In the genomic region with DNA sequence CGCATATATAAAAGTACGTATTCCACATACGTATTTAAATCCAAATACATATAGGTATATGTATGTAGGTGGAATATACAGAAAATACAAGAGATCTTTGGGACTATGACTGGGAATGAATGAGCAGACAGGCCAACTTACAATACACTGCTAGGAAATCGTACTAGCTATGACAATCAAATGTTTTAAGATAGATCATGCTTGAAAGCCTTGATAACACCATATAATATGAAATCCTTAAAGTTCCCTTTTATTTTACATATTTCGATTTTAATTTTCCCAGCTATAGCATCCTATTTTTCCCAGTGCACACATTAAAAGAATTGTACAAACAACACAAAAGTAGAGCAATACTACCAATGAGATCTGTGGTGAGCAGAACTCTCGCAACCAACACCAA, we compare ENCODE assay signal across 1 fruit fly cellular context.
A peak's percentile ranks its signal among the peaks of the same experiment; 100 is the strongest.
TF ChIP-seq lines count a peak whose summit lies in the region.

No protein-coding gene starts in this region.

TF ChIP-seq in whole organism, embryonic, 481 proteins besides CTCF, POLR2A, EP300 and RAD21 (continued from another document and continues in another):
- peak; percentile 27 for TF ChIP-seq Jarid2 (GFP tag; optimal IDR thresholded peaks at IDR 0.05; lab: Kevin White, UChicago)
- TF ChIP-seq oc (tag; optimal IDR thresholded peaks at IDR 0.05; lab: Kevin White, UChicago), result peak; percentile 72
- TF ChIP-seq MTF-1 (GFP tag; optimal IDR thresholded peaks at IDR 0.05; lab: Kevin White, UChicago; ENCODE audit: borderline replicate concordance), result no peak
- peak; percentile 47 for TF ChIP-seq CG4707 (GFP tag; optimal IDR thresholded peaks at IDR 0.05; lab: Kevin White, UChicago)
- TF ChIP-seq H15 (GFP tag; IDR thresholded peaks at IDR 0.05; lab: Robert Waterston, UW), result peak; percentile 85
- TF ChIP-seq al (GFP tag; IDR thresholded peaks at IDR 0.05; lab: Robert Waterston, UW), result peak; percentile 92
- TF ChIP-seq CG6765 (GFP tag; optimal IDR thresholded peaks at IDR 0.05; lab: Kevin White, UChicago), result peak; percentile 64
- TF ChIP-seq Pdp1 (GFP tag; optimal IDR thresholded peaks at IDR 0.05; lab: Kevin White, UChicago), result peak; percentile 81 to 83
- TF ChIP-seq CG4328 (GFP tag; optimal IDR thresholded peaks at IDR 0.05; lab: Kevin White, UChicago), result peak; percentile 89
- TF ChIP-seq CG17568 (GFP tag; optimal IDR thresholded peaks at IDR 0.05; lab: Kevin White, UChicago), result no peak
- TF ChIP-seq Med (GFP tag; lab: Kevin White, UChicago), result peak; percentile 98
- TF ChIP-seq repo (GFP tag; optimal IDR thresholded peaks at IDR 0.05; lab: Kevin White, UChicago), result peak; percentile 52
- TF ChIP-seq CG42726 (GFP tag; IDR thresholded peaks at IDR 0.05; lab: Robert Waterston, UW; ENCODE audit: partially characterized antibody), result no peak
- TF ChIP-seq lbe (GFP tag; optimal IDR thresholded peaks at IDR 0.05; lab: Kevin White, UChicago), result no peak
- peak; percentile 74 for TF ChIP-seq CG14014 (GFP tag; IDR thresholded peaks at IDR 0.05; lab: Robert Waterston, UW)
- TF ChIP-seq CG10543 (GFP tag; optimal IDR thresholded peaks at IDR 0.05; lab: Kevin White, UChicago), result peak; percentile 85
- no peak for TF ChIP-seq CG4854 (GFP tag; optimal IDR thresholded peaks at IDR 0.05; lab: Kevin White, UChicago)
- TF ChIP-seq chinmo (GFP tag; IDR thresholded peaks at IDR 0.05; lab: Robert Waterston, UW; ENCODE audit: partially characterized antibody), result 0 out of 4 replicates have a peak, but pooled peaks have one; percentile 12
- TF ChIP-seq CG3163 (GFP tag; optimal IDR thresholded peaks at IDR 0.05; lab: Kevin White, UChicago), result no peak
- TF ChIP-seq CG1832 (GFP tag; optimal IDR thresholded peaks at IDR 0.05; lab: Kevin White, UChicago), result no peak
- peak; percentile 8 for TF ChIP-seq CG8359 (GFP tag; optimal IDR thresholded peaks at IDR 0.05; lab: Kevin White, UChicago; ENCODE audit: borderline replicate concordance)
- peak; percentile 31 for TF ChIP-seq D19B (GFP tag; optimal IDR thresholded peaks at IDR 0.05; lab: Kevin White, UChicago)
- TF ChIP-seq sens (GFP tag; lab: Kevin White, UChicago), result peak; percentile 97
- no peak for TF ChIP-seq Poxn (GFP tag; IDR thresholded peaks at IDR 0.05; lab: Robert Waterston, UW)
- TF ChIP-seq vnd (GFP tag; IDR thresholded peaks at IDR 0.05; lab: Robert Waterston, UW; ENCODE audit: partially characterized antibody), result no peak
- peak; percentile 63 for TF ChIP-seq salm (tag; optimal IDR thresholded peaks at IDR 0.05; lab: Kevin White, UChicago)
- TF ChIP-seq CG4617 (GFP tag; optimal IDR thresholded peaks at IDR 0.05; lab: Kevin White, UChicago; ENCODE audit: borderline replicate concordance), result peak; percentile 4
- no peak for TF ChIP-seq h (optimal IDR thresholded peaks at IDR 0.05; lab: Kevin White, UChicago)
- peak; percentile 87 for TF ChIP-seq Nf-YC (tag; optimal IDR thresholded peaks at IDR 0.05; lab: Kevin White, UChicago)
- TF ChIP-seq jing (GFP tag; optimal IDR thresholded peaks at IDR 0.05; lab: Kevin White, UChicago), result peak; percentile 26
- TF ChIP-seq Hand (GFP tag; optimal IDR thresholded peaks at IDR 0.05; lab: Kevin White, UChicago), result peak; percentile 33
- TF ChIP-seq CG5180 (GFP tag; optimal IDR thresholded peaks at IDR 0.05; lab: Kevin White, UChicago), result peak; percentile 57
- TF ChIP-seq Bteb2 (GFP tag; optimal IDR thresholded peaks at IDR 0.05; lab: Kevin White, UChicago), result peak; percentile 59
- peak; percentile 68 for TF ChIP-seq scrt (GFP tag; optimal IDR thresholded peaks at IDR 0.05; lab: Kevin White, UChicago)
- peak; percentile 88 for TF ChIP-seq Ada2b (GFP tag; IDR thresholded peaks at IDR 0.05; lab: Robert Waterston, UW)
- TF ChIP-seq Doc2 (GFP tag; IDR thresholded peaks at IDR 0.05; lab: Robert Waterston, UW), result peak; percentile 39; the same call in 1 of the 2 replicates
- TF ChIP-seq pfk (GFP tag; optimal IDR thresholded peaks at IDR 0.05; lab: Kevin White, UChicago), result no peak
- TF ChIP-seq CG1024 (GFP tag; IDR thresholded peaks at IDR 0.05; lab: Robert Waterston, UW), result peak; percentile 66
- peak; percentile 63 for TF ChIP-seq CHES-1-like (GFP tag; optimal IDR thresholded peaks at IDR 0.05; lab: Kevin White, UChicago)
- peak; percentile 73; the same call in 2 of the 3 replicates for TF ChIP-seq CG3726 (GFP tag; IDR thresholded peaks at IDR 0.05; lab: Robert Waterston, UW)
- peak; percentile 24 for TF ChIP-seq exex (tag; optimal IDR thresholded peaks at IDR 0.05; lab: Kevin White, UChicago)
- TF ChIP-seq gcm (GFP tag; optimal IDR thresholded peaks at IDR 0.05; lab: Kevin White, UChicago), result peak; percentile 66
- TF ChIP-seq Kr (GFP tag; optimal IDR thresholded peaks at IDR 0.05; lab: Kevin White, UChicago), result no peak
- TF ChIP-seq B-H2 (GFP tag; optimal IDR thresholded peaks at IDR 0.05; lab: Kevin White, UChicago), result peak; percentile 67
- peak; percentile 65 for TF ChIP-seq Dip3 (GFP tag; optimal IDR thresholded peaks at IDR 0.05; lab: Kevin White, UChicago)
- no peak for TF ChIP-seq ac (GFP tag; optimal IDR thresholded peaks at IDR 0.05; lab: Kevin White, UChicago)
- peak; percentile 65 for TF ChIP-seq MBD-R2 (GFP tag; IDR thresholded peaks at IDR 0.05; lab: Robert Waterston, UW)
- TF ChIP-seq Lpt (GFP tag; optimal IDR thresholded peaks at IDR 0.05; lab: Kevin White, UChicago), result no peak
- TF ChIP-seq CG14667 (GFP tag; IDR thresholded peaks at IDR 0.05; lab: Robert Waterston, UW), result peak; percentile 83
- peak; percentile 87 for TF ChIP-seq Fer2 (tag; optimal IDR thresholded peaks at IDR 0.05; lab: Kevin White, UChicago)
- peak; percentile 2 for TF ChIP-seq Usf (GFP tag; optimal IDR thresholded peaks at IDR 0.05; lab: Kevin White, UChicago)
- no peak for TF ChIP-seq CG7271 (tag; optimal IDR thresholded peaks at IDR 0.05; lab: Kevin White, UChicago)
- no peak for TF ChIP-seq bbx (GFP tag; IDR thresholded peaks at IDR 0.05; lab: Robert Waterston, UW; ENCODE audit: partially characterized antibody)
- peak; percentile 64 for TF ChIP-seq BtbVII (GFP tag; optimal IDR thresholded peaks at IDR 0.05; lab: Kevin White, UChicago)
- TF ChIP-seq Hr51 (GFP tag; optimal IDR thresholded peaks at IDR 0.05; lab: Kevin White, UChicago), result peak; percentile 19 to 84
- TF ChIP-seq CG16863 (GFP tag; optimal IDR thresholded peaks at IDR 0.05; lab: Kevin White, UChicago), result peak; percentile 69
- peak; percentile 68; the same call in 2 of the 3 replicates for TF ChIP-seq CG6175 (GFP tag; IDR thresholded peaks at IDR 0.05; lab: Robert Waterston, UW)
- TF ChIP-seq jigr1 (GFP tag; IDR thresholded peaks at IDR 0.05; lab: Robert Waterston, UW), result peak; percentile 40; the same call in 1 of the 3 replicates
- TF ChIP-seq CG2202 (tag; optimal IDR thresholded peaks at IDR 0.05; lab: Kevin White, UChicago), result no peak
- no peak for TF ChIP-seq CG17802 (tag; optimal IDR thresholded peaks at IDR 0.05; lab: Kevin White, UChicago)
- TF ChIP-seq CG31224 (GFP tag; IDR thresholded peaks at IDR 0.05; lab: Robert Waterston, UW), result peak; percentile 87
- peak; percentile 68 for TF ChIP-seq CG2889 (GFP tag; IDR thresholded peaks at IDR 0.05; lab: Robert Waterston, UW)
- peak; percentile 68 for TF ChIP-seq ssp (GFP tag; IDR thresholded peaks at IDR 0.05; lab: Robert Waterston, UW)
- TF ChIP-seq CG14860 (GFP tag; IDR thresholded peaks at IDR 0.05; lab: Robert Waterston, UW; ENCODE audit: partially characterized antibody), result no peak
- peak; percentile 79 for TF ChIP-seq Xbp1 (GFP tag; optimal IDR thresholded peaks at IDR 0.05; lab: Kevin White, UChicago)
- peak; percentile 44 for TF ChIP-seq p53 (GFP tag; optimal IDR thresholded peaks at IDR 0.05; lab: Kevin White, UChicago)
- TF ChIP-seq az2 (GFP tag; optimal IDR thresholded peaks at IDR 0.05; lab: Kevin White, UChicago), result peak; percentile 70
- TF ChIP-seq CG1647 (GFP tag; optimal IDR thresholded peaks at IDR 0.05; lab: Kevin White, UChicago), result peak; percentile 40
- peak; percentile 75 for TF ChIP-seq CG12391 (tag; optimal IDR thresholded peaks at IDR 0.05; lab: Kevin White, UChicago)
- peak; percentile 83 for TF ChIP-seq Xrp1 (GFP tag; IDR thresholded peaks at IDR 0.05; lab: Robert Waterston, UW)
- TF ChIP-seq bowl (GFP tag; IDR thresholded peaks at IDR 0.05; lab: Robert Waterston, UW), result no peak
- TF ChIP-seq Hr78 (GFP tag; optimal IDR thresholded peaks at IDR 0.05; lab: Kevin White, UChicago), result peak in 1 of 2 experiments; percentile 22
- TF ChIP-seq CG10431 (GFP tag; optimal IDR thresholded peaks at IDR 0.05; lab: Kevin White, UChicago), result peak; percentile 8
- TF ChIP-seq wdn (GFP tag; IDR thresholded peaks at IDR 0.05; lab: Robert Waterston, UW), result peak; percentile 78
- TF ChIP-seq CG7928 (GFP tag; optimal IDR thresholded peaks at IDR 0.05; lab: Kevin White, UChicago), result peak; percentile 39
- peak; percentile 38 for TF ChIP-seq Deaf1 (tag; optimal IDR thresholded peaks at IDR 0.05; lab: Kevin White, UChicago)
- peak; percentile 56 for TF ChIP-seq CG14710 (tag; optimal IDR thresholded peaks at IDR 0.05; lab: Kevin White, UChicago)
- TF ChIP-seq CG2116 (GFP tag; optimal IDR thresholded peaks at IDR 0.05; lab: Kevin White, UChicago), result no peak
- peak; percentile 75 for TF ChIP-seq CG12659 (GFP tag; optimal IDR thresholded peaks at IDR 0.05; lab: Kevin White, UChicago)
- TF ChIP-seq Oaz (GFP tag; IDR thresholded peaks at IDR 0.05; lab: Robert Waterston, UW), result peak; percentile 72
- TF ChIP-seq E2f2 (GFP tag; IDR thresholded peaks at IDR 0.05; lab: Robert Waterston, UW), result peak; percentile 49
- peak; percentile 83 for TF ChIP-seq mirr (GFP tag; optimal IDR thresholded peaks at IDR 0.05; lab: Kevin White, UChicago)
- TF ChIP-seq caup (GFP tag; optimal IDR thresholded peaks at IDR 0.05; lab: Kevin White, UChicago; ENCODE audit: severe bottlenecking), result peak; percentile 55
- peak; percentile 53 for TF ChIP-seq twi (tag; optimal IDR thresholded peaks at IDR 0.05; lab: Kevin White, UChicago)
- TF ChIP-seq CG8478 (optimal IDR thresholded peaks at IDR 0.05; lab: Kevin White, UChicago), result no peak
- no peak for TF ChIP-seq Neu2 (GFP tag; optimal IDR thresholded peaks at IDR 0.05; lab: Kevin White, UChicago; ENCODE audit: borderline replicate concordance)
- TF ChIP-seq dmrt11E (tag; optimal IDR thresholded peaks at IDR 0.05; lab: Kevin White, UChicago), result no peak
- no peak for TF ChIP-seq nerfin-2 (GFP tag; IDR thresholded peaks at IDR 0.05; lab: Robert Waterston, UW; ENCODE audit: partially characterized antibody)
- TF ChIP-seq unpg (GFP tag; optimal IDR thresholded peaks at IDR 0.05; lab: Kevin White, UChicago), result peak; percentile 89
- no peak for TF ChIP-seq unc-4 (GFP tag; IDR thresholded peaks at IDR 0.05; lab: Robert Waterston, UW; ENCODE audit: partially characterized antibody)
- peak; percentile 93 for TF ChIP-seq dysf (GFP tag; IDR thresholded peaks at IDR 0.05; lab: Robert Waterston, UW)
- TF ChIP-seq br (optimal IDR thresholded peaks at IDR 0.05; lab: Kevin White, UChicago), result no peak
- peak; percentile 54 for TF ChIP-seq Atf-2 (GFP tag; optimal IDR thresholded peaks at IDR 0.05; lab: Kevin White, UChicago)
- peak; percentile 81 for TF ChIP-seq CG17361 (GFP tag; IDR thresholded peaks at IDR 0.05; lab: Robert Waterston, UW)
- TF ChIP-seq zfh1 (GFP tag; IDR thresholded peaks at IDR 0.05; lab: Robert Waterston, UW), result peak; percentile 80
- TF ChIP-seq cato (GFP tag; optimal IDR thresholded peaks at IDR 0.05; lab: Kevin White, UChicago; ENCODE audit: borderline replicate concordance), result peak; percentile 24
- peak; percentile 84 for TF ChIP-seq Antp (GFP tag; optimal IDR thresholded peaks at IDR 0.05; lab: Kevin White, UChicago)
- TF ChIP-seq nom (GFP tag; optimal IDR thresholded peaks at IDR 0.05; lab: Kevin White, UChicago), result no peak
- peak; percentile 79 for TF ChIP-seq CG6272 (GFP tag; IDR thresholded peaks at IDR 0.05; lab: Robert Waterston, UW)
- peak; percentile 66 for TF ChIP-seq Hr3 (GFP tag; optimal IDR thresholded peaks at IDR 0.05; lab: Kevin White, UChicago)
- TF ChIP-seq eyg (GFP tag; optimal IDR thresholded peaks at IDR 0.05; lab: Kevin White, UChicago), result peak; percentile 81
- peak; percentile 73 for TF ChIP-seq Fer3 (tag; optimal IDR thresholded peaks at IDR 0.05; lab: Kevin White, UChicago)
- TF ChIP-seq stc (GFP tag; IDR thresholded peaks at IDR 0.05; lab: Robert Waterston, UW), result peak; percentile 83
- TF ChIP-seq sim (GFP tag; IDR thresholded peaks at IDR 0.05; lab: Robert Waterston, UW), result 0 out of 2 replicates have a peak, but pooled peaks have one; percentile 23
- TF ChIP-seq CG9817 (tag; optimal IDR thresholded peaks at IDR 0.05; lab: Kevin White, UChicago), result peak; percentile 92
- peak in 1 of 2 experiments; percentile 81 for TF ChIP-seq bsh (GFP tag; optimal IDR thresholded peaks at IDR 0.05; lab: Kevin White, UChicago)
- peak; percentile 62 for TF ChIP-seq ap (GFP tag; IDR thresholded peaks at IDR 0.05; lab: Robert Waterston, UW)
- peak; percentile 92 for TF ChIP-seq CG13624 (GFP tag; optimal IDR thresholded peaks at IDR 0.05; lab: Kevin White, UChicago)
- TF ChIP-seq pnt (GFP tag; optimal IDR thresholded peaks at IDR 0.05; lab: Kevin White, UChicago), result peak; percentile 83
- TF ChIP-seq D19A (tag; optimal IDR thresholded peaks at IDR 0.05; lab: Kevin White, UChicago), result peak; percentile 67
- peak; percentile 76 for TF ChIP-seq lilli (GFP tag; optimal IDR thresholded peaks at IDR 0.05; lab: Kevin White, UChicago)
- TF ChIP-seq Awh (GFP tag; IDR thresholded peaks at IDR 0.05; lab: Robert Waterston, UW), result peak; percentile 85
- peak; percentile 5 for TF ChIP-seq CG12236 (GFP tag; optimal IDR thresholded peaks at IDR 0.05; lab: Kevin White, UChicago)
- TF ChIP-seq dpn (GFP tag; optimal IDR thresholded peaks at IDR 0.05; lab: Kevin White, UChicago), result peak; percentile 68 to 77
- no peak for TF ChIP-seq hkb (optimal IDR thresholded peaks at IDR 0.05; lab: Kevin White, UChicago)
- TF ChIP-seq hkb (GFP tag; IDR thresholded peaks at IDR 0.05; lab: Robert Waterston, UW), result peak; percentile 87
- no peak for TF ChIP-seq eve (GFP tag; optimal IDR thresholded peaks at IDR 0.05; lab: Kevin White, UChicago)
- no peak for TF ChIP-seq Tbp (GFP tag; optimal IDR thresholded peaks at IDR 0.05; lab: Kevin White, UChicago)
- TF ChIP-seq aop (GFP tag; IDR thresholded peaks at IDR 0.05; lab: Robert Waterston, UW), result peak; percentile 68; the same call in 1 of the 2 replicates
- no peak for TF ChIP-seq Hr39 (optimal IDR thresholded peaks at IDR 0.05; lab: Kevin White, UChicago)
- TF ChIP-seq CkIIα-i1 (GFP tag; IDR thresholded peaks at IDR 0.05; lab: Robert Waterston, UW), result peak; percentile 54; the same call in 1 of the 2 replicates
- TF ChIP-seq lab (GFP tag; optimal IDR thresholded peaks at IDR 0.05; lab: Kevin White, UChicago), result peak; percentile 76
- TF ChIP-seq Sox100B (GFP tag; optimal IDR thresholded peaks at IDR 0.05; lab: Kevin White, UChicago), result peak; percentile 64
- peak; percentile 69; the same call in 3 of the 4 replicates for TF ChIP-seq Gug (GFP tag; IDR thresholded peaks at IDR 0.05; lab: Robert Waterston, UW)
- peak; percentile 81 for TF ChIP-seq CG17359 (tag; optimal IDR thresholded peaks at IDR 0.05; lab: Kevin White, UChicago)
